Fruit fly (Drosophila melanogaster) whole organism, embryonic: ENCODE results near the gene Vti1a.

Source experiments
- Bdp1 ChIP-seq: fragments of 200-800 bp; sonication (Bioruptor generic); optimal IDR thresholded peaks from 3 replicates; lab custom pipeline; 2016; ENCODE audit warnings: missing biosample characterization, missing genetic modification characterization
- CG13424 ChIP-seq: fragments of 200-800 bp; sonication (Bioruptor generic); optimal IDR thresholded peaks from 2 replicates; lab custom pipeline; 2019; ENCODE audit warnings: missing biosample characterization, mild to moderate bottlenecking, missing genetic modification characterization, moderate library complexity
- CG14441 ChIP-seq: fragments of 200-800 bp; sonication (Bioruptor generic); IDR thresholded peaks from 2 replicates; pipeline ENCODE4 v1.3.6; 2022; ENCODE audit warnings: missing biosample characterization, missing genetic modification characterization
- CG14667 ChIP-seq: fragments of 200-800 bp; sonication (Bioruptor generic); IDR thresholded peaks from 2 replicates; pipeline ENCODE4 v1.3.6; 2022; ENCODE audit warnings: missing biosample characterization, missing genetic modification characterization
- CG15269 ChIP-seq: fragments of 200-800 bp; sonication (Bioruptor generic); optimal IDR thresholded peaks from 2 replicates; lab custom pipeline; 2018; ENCODE audit warnings: missing biosample characterization, mild to moderate bottlenecking, missing genetic modification characterization, moderate library complexity
- CG15514 ChIP-seq: fragments of 200-800 bp; sonication (Bioruptor generic); optimal IDR thresholded peaks from 3 replicates; lab custom pipeline; 2017; ENCODE audit warnings: missing biosample characterization, missing genetic modification characterization, mild to moderate bottlenecking, moderate library complexity, missing genetic modification reagents
- CG17802 ChIP-seq: fragments of 200-800 bp; sonication (Bioruptor generic); optimal IDR thresholded peaks from 2 replicates; lab custom pipeline; 2018; ENCODE audit warnings: missing biosample characterization, mild to moderate bottlenecking, missing genetic modification characterization, moderate library complexity
- CG18619 ChIP-seq: fragments of 200-800 bp; sonication (Bioruptor generic); optimal IDR thresholded peaks from 3 replicates; lab custom pipeline; 2017; ENCODE audit warnings: missing biosample characterization, mild to moderate bottlenecking, missing genetic modification characterization
- CG2120 ChIP-seq: fragments of 200-800 bp; sonication (Bioruptor generic); optimal IDR thresholded peaks from 3 replicates; lab custom pipeline; 2016; ENCODE audit warnings: missing biosample characterization, missing genetic modification characterization
- CG2202 ChIP-seq: fragments of 200-800 bp; sonication (Bioruptor generic); optimal IDR thresholded peaks from 2 replicates; lab custom pipeline; 2018; ENCODE audit warnings: missing biosample characterization, mild to moderate bottlenecking, missing genetic modification characterization
- CG31365 ChIP-seq: fragments of 200-800 bp; sonication (Bioruptor generic); optimal IDR thresholded peaks from 2 replicates; lab custom pipeline; 2018; ENCODE audit warnings: missing biosample characterization, mild to moderate bottlenecking, missing genetic modification characterization
- CG3407 ChIP-seq: fragments of 200-800 bp; sonication (Bioruptor generic); optimal IDR thresholded peaks from 2 replicates; lab custom pipeline; 2018; ENCODE audit warnings: missing biosample characterization, mild to moderate bottlenecking, missing genetic modification characterization
- CG4707 ChIP-seq: fragments of 200-800 bp; sonication (Bioruptor generic); optimal IDR thresholded peaks from 2 replicates; lab custom pipeline; 2018; ENCODE audit warnings: missing biosample characterization, mild to moderate bottlenecking, missing genetic modification characterization, moderate library complexity
- CG4730 ChIP-seq: fragments of 200-800 bp; sonication (Bioruptor generic); IDR thresholded peaks from 2 replicates; pipeline ENCODE4 v1.3.6; 2022; ENCODE audit warnings: missing biosample characterization, missing genetic modification characterization
- CG7839 ChIP-seq: fragments of 200-800 bp; sonication (Bioruptor generic); optimal IDR thresholded peaks from 3 replicates; lab custom pipeline; 2018; ENCODE audit warnings: missing biosample characterization, mild to moderate bottlenecking, missing genetic modification characterization, moderate library complexity
- CG9609 ChIP-seq: fragments of 200-800 bp; sonication (Bioruptor generic); optimal IDR thresholded peaks from 3 replicates; lab custom pipeline; 2016; ENCODE audit warnings: missing biosample characterization, missing genetic modification characterization
- CG9727 ChIP-seq: fragments of 200-800 bp; sonication (Bioruptor generic); optimal IDR thresholded peaks from 3 replicates; lab custom pipeline; 2017; ENCODE audit warnings: missing biosample characterization, mild to moderate bottlenecking, missing genetic modification characterization
- CG9797 ChIP-seq: fragments of 200-800 bp; sonication (Bioruptor generic); optimal IDR thresholded peaks from 3 replicates; lab custom pipeline; 2018; ENCODE audit warnings: missing biosample characterization, mild to moderate bottlenecking, missing genetic modification characterization
- CTCF ChIP-seq: fragments of 200-800 bp; sonication (Bioruptor generic); optimal IDR thresholded peaks from 2 replicates; lab custom pipeline; 2017; ENCODE audit warnings: missing biosample characterization, mild to moderate bottlenecking, missing genetic modification characterization, moderate library complexity
- Chrac-16 ChIP-seq: fragments of 200-800 bp; sonication (Bioruptor generic); optimal IDR thresholded peaks from 3 replicates; lab custom pipeline; 2016; ENCODE audit warnings: missing biosample characterization, missing genetic modification characterization
- CoRest ChIP-seq: fragments of 200-800 bp; sonication (Bioruptor generic); optimal IDR thresholded peaks from 3 replicates; lab custom pipeline; 2018; ENCODE audit warnings: missing biosample characterization, mild to moderate bottlenecking, missing genetic modification characterization, moderate library complexity
- Dbx ChIP-seq: fragments of 200-800 bp; sonication (Bioruptor generic); IDR thresholded peaks from 3 replicates; pipeline ENCODE4 v1.3.6; 2022; ENCODE audit warnings: missing biosample characterization, missing genetic modification characterization
- E2f1 ChIP-seq: fragments of 200-800 bp; sonication (Bioruptor generic); IDR thresholded peaks from 2 replicates; pipeline ENCODE4 v1.3.6; 2022; ENCODE audit warnings: missing biosample characterization, missing genetic modification characterization
- HHEX ChIP-seq: fragments of 200-800 bp; sonication (Bioruptor generic); optimal IDR thresholded peaks from 3 replicates; lab custom pipeline; 2017; ENCODE audit warnings: missing biosample characterization, mild to moderate bottlenecking, missing genetic modification characterization, missing genetic modification reagents
- Hand ChIP-seq: fragments of 200-800 bp; sonication (Bioruptor generic); optimal IDR thresholded peaks from 2 replicates; lab custom pipeline; 2017; ENCODE audit warnings: mild to moderate bottlenecking, missing biosample characterization, missing genetic modification reagents, missing genetic modification characterization
- Lhr ChIP-seq: fragments of 200-800 bp; sonication (Bioruptor generic); optimal IDR thresholded peaks from 3 replicates; lab custom pipeline; 2017; ENCODE audit warnings: mild to moderate bottlenecking, missing biosample characterization, missing genetic modification reagents, missing genetic modification characterization
- Lim3 ChIP-seq: fragments of 200-800 bp; sonication (Bioruptor generic); IDR thresholded peaks from 2 replicates; pipeline ENCODE4 v1.3.6; 2022; ENCODE audit warnings: missing biosample characterization, missing genetic modification characterization
- MESR4 ChIP-seq: fragments of 200-800 bp; sonication (Bioruptor generic); optimal IDR thresholded peaks from 2 replicates; lab custom pipeline; 2018; ENCODE audit warnings: missing biosample characterization, mild to moderate bottlenecking, missing genetic modification characterization, moderate library complexity
- Neu2 ChIP-seq: fragments of 200-800 bp; sonication (Bioruptor generic); optimal IDR thresholded peaks from 3 replicates; lab custom pipeline; 2016; ENCODE audit warnings: missing biosample characterization, missing genetic modification characterization, borderline replicate concordance
- NfI ChIP-seq: fragments of 200-800 bp; sonication (Bioruptor generic); optimal IDR thresholded peaks from 3 replicates; lab custom pipeline; 2018; ENCODE audit warnings: missing biosample characterization, mild to moderate bottlenecking, missing genetic modification characterization, moderate library complexity
- PHDP ChIP-seq: fragments of 200-800 bp; sonication (Bioruptor generic); optimal IDR thresholded peaks from 3 replicates; lab custom pipeline; 2018; ENCODE audit warnings: missing biosample characterization, mild to moderate bottlenecking, missing genetic modification characterization, moderate library complexity
- Sox100B ChIP-seq: fragments of 200-800 bp; sonication (Bioruptor generic); optimal IDR thresholded peaks from 3 replicates; lab custom pipeline; 2018; ENCODE audit warnings: missing biosample characterization, mild to moderate bottlenecking, missing genetic modification characterization
- ase ChIP-seq: fragments of 200-800 bp; sonication (Bioruptor generic); IDR thresholded peaks from 3 replicates; pipeline ENCODE4 v1.3.6; 2022; ENCODE audit warnings: missing biosample characterization, missing genetic modification characterization
- ato ChIP-seq: fragments of 200-800 bp; sonication (Bioruptor generic); IDR thresholded peaks from 2 replicates; pipeline ENCODE4 v1.3.6; 2022; ENCODE audit warnings: missing biosample characterization, missing genetic modification characterization; ENCODE audit not compliant: partially characterized antibody
- bsh ChIP-seq, 2 experiments: fragments of 200-800 bp; sonication (Bioruptor generic); optimal IDR thresholded peaks; 2 replicates each; lab custom pipeline; 2017 to 2018; ENCODE audit warnings: mild to moderate bottlenecking in 2 of 2, missing biosample characterization in 2 of 2, missing genetic modification characterization in 2 of 2, moderate library complexity in 1 of 2
- dati ChIP-seq: fragments of 200-800 bp; sonication (Bioruptor generic); IDR thresholded peaks from 2 replicates; pipeline ENCODE4 v1.3.6; 2022; ENCODE audit warnings: missing biosample characterization, missing genetic modification characterization
- dmrt11E ChIP-seq: fragments of 200-800 bp; sonication (Bioruptor generic); optimal IDR thresholded peaks from 3 replicates; lab custom pipeline; 2018; ENCODE audit warnings: missing biosample characterization, mild to moderate bottlenecking, missing genetic modification characterization, moderate library complexity
- dmrt99B ChIP-seq: fragments of 200-800 bp; sonication (Bioruptor generic); optimal IDR thresholded peaks from 2 replicates; lab custom pipeline; 2018; ENCODE audit warnings: missing biosample characterization, mild to moderate bottlenecking, missing genetic modification characterization, moderate library complexity
- dpn ChIP-seq, 2 experiments: fragments of 200-800 bp; sonication (Bioruptor generic); optimal IDR thresholded peaks; 3 replicates each; lab custom pipeline; 2016; ENCODE audit warnings: missing biosample characterization in 2 of 2, missing genetic modification characterization in 2 of 2
- h ChIP-seq: fragments of >200 bp; optimal IDR thresholded peaks from 2 replicates; lab custom pipeline; 2017
- klu ChIP-seq: fragments of 200-800 bp; sonication (Bioruptor generic); IDR thresholded peaks from 2 replicates; pipeline ENCODE4 v1.3.6; 2022; ENCODE audit warnings: missing biosample characterization, missing genetic modification characterization
- lab ChIP-seq: fragments of 200-800 bp; sonication (Bioruptor generic); optimal IDR thresholded peaks from 3 replicates; lab custom pipeline; 2017; ENCODE audit warnings: missing biosample characterization, missing genetic modification characterization, mild to moderate bottlenecking, moderate library complexity, missing genetic modification reagents
- lov ChIP-seq, 2 experiments: fragments of 200-800 bp in 1 of 2; fragments of >200 bp in 1 of 2; sonication (Bioruptor generic) in 1 of 2; IDR thresholded peaks in 1 of 2; optimal IDR thresholded peaks in 1 of 2; 2 replicates in 1 of 2; 3 replicates in 1 of 2; pipeline versions ENCODE4 v1.3.6 to Lab custom; 2017 to 2022; ENCODE audit warnings: missing biosample characterization in 1 of 2, missing genetic modification characterization in 1 of 2
- pita ChIP-seq: fragments of 200-800 bp; sonication (Bioruptor generic); optimal IDR thresholded peaks from 2 replicates; lab custom pipeline; 2017; ENCODE audit warnings: missing biosample characterization, mild to moderate bottlenecking, missing genetic modification characterization
- prd ChIP-seq, 3 experiments: fragments of >200 bp in 2 of 3; fragments of 200-800 bp in 1 of 3; sonication (Bioruptor generic) in 1 of 3; optimal IDR thresholded peaks in 2 of 3; IDR thresholded peaks in 1 of 3; 2 replicates in 2 of 3; 3 replicates in 1 of 3; pipeline versions ENCODE4 v1.3.6 to Lab custom; 2017 to 2022; ENCODE audit warnings: missing biosample characterization in 1 of 3, missing genetic modification characterization in 1 of 3
- tap ChIP-seq: fragments of 200-800 bp; optimal IDR thresholded peaks from 3 replicates; lab custom pipeline; 2019; ENCODE audit warnings: missing biosample characterization, mild to moderate bottlenecking, missing genetic modification characterization, moderate library complexity
- twi ChIP-seq: fragments of 200-800 bp; optimal IDR thresholded peaks from 2 replicates; lab custom pipeline; 2019; ENCODE audit warnings: missing biosample characterization, mild to moderate bottlenecking, missing genetic modification characterization, moderate library complexity
- zf30C ChIP-seq: fragments of 200-800 bp; sonication (Bioruptor generic); optimal IDR thresholded peaks from 3 replicates; lab custom pipeline; 2018; ENCODE audit warnings: missing biosample characterization, mild to moderate bottlenecking, missing genetic modification characterization

Gene Vti1a

dm6 chr3L:699368-700150 lies 6.8 kb upstream of the Vti1a start:
- TF ChIP-seq dpn (GFP tag; optimal IDR thresholded peaks at IDR 0.05; lab: Kevin White, UChicago) (peak in 1 of 2 experiments; percentile 29), Sox100B (GFP tag; lab: Kevin White, UChicago) (peak; percentile 52), CG9727 (GFP tag; lab: Kevin White, UChicago) (peak; percentile 51), CG18619 (peak; percentile 47), tap (tag; lab: Kevin White, UChicago) (no peak), CG2120 (GFP tag; lab: Kevin White, UChicago) (peak; percentile 63), h (lab: Kevin White, UChicago) (no peak), prd (optimal IDR thresholded peaks at IDR 0.05; lab: Kevin White, UChicago) (no peak), prd (GFP tag; IDR thresholded peaks at IDR 0.05; lab: Robert Waterston, UW) (0 out of 3 replicates have a peak, but pooled peaks have one; percentile 34), CG9797 (GFP tag; lab: Kevin White, UChicago) (no peak), pita (GFP tag; lab: Kevin White, UChicago) (no peak), CG17802 (no peak), CG4730 (GFP tag; lab: Robert Waterston, UW) (no peak), Lhr (GFP tag; lab: Kevin White, UChicago) (no peak), klu (GFP tag; lab: Robert Waterston, UW) (peak; percentile 43; the same call in 1 of the 2 replicates), zf30C (GFP tag; lab: Kevin White, UChicago) (no peak), Neu2 (GFP tag; lab: Kevin White, UChicago) (no peak), CG4707 (GFP tag; lab: Kevin White, UChicago) (no peak), CG31365 (no peak), ase (no peak), CG14667 (GFP tag; lab: Robert Waterston, UW) (no peak), Chrac-16 (peak; percentile 59), Lim3 (GFP tag; lab: Robert Waterston, UW) (no peak), lab (GFP tag; lab: Kevin White, UChicago) (peak; percentile 8), dmrt99B (tag; lab: Kevin White, UChicago) (no peak), CG13424 (tag; lab: Kevin White, UChicago) (peak; percentile 53), twi (tag; lab: Kevin White, UChicago) (peak; percentile 15), CG2202 (tag; lab: Kevin White, UChicago) (no peak), CG14441 (no peak), dati (GFP tag; lab: Robert Waterston, UW) (no peak), ato (no peak), CG3407 (no peak), Dbx (GFP tag; lab: Robert Waterston, UW) (no peak), Bdp1 (GFP tag; lab: Kevin White, UChicago) (peak; percentile 1), CG15514 (no peak), MESR4 (GFP tag; lab: Kevin White, UChicago) (no peak), E2f1 (GFP tag; lab: Robert Waterston, UW) (no peak), bsh (GFP tag; optimal IDR thresholded peaks at IDR 0.05; lab: Kevin White, UChicago) (peak; percentile 30 to 47), CG7839 (tag; lab: Kevin White, UChicago) (peak; percentile 58), HHEX (GFP tag; lab: Kevin White, UChicago) (no peak), CG9609 (peak; percentile 11), lov (optimal IDR thresholded peaks at IDR 0.05; lab: Kevin White, UChicago) (no peak), lov (GFP tag; IDR thresholded peaks at IDR 0.05; lab: Robert Waterston, UW) (0 out of 3 replicates have a peak, but pooled peaks have one; percentile 49), CG15269 (tag; lab: Kevin White, UChicago) (peak; percentile 40), PHDP (tag; lab: Kevin White, UChicago) (peak; percentile 30), dmrt11E (peak; percentile 59), Hand (GFP tag; lab: Kevin White, UChicago) (peak; percentile 3), CTCF (GFP tag; lab: Kevin White, UChicago) (no peak), NfI (peak; percentile 31), CoRest (tag; lab: Kevin White, UChicago) (peak; percentile 59)
